Worm (Caenorhabditis elegans) whole organism, early embryonic: ENCODE results near the gene F25D1.8.

ENCODE experiments used
- B0310.2 ChIP-seq: sonication (generic microtip); optimal IDR thresholded peaks from 2 replicates; lab custom pipeline; 2016; ENCODE audit warnings: mild to moderate bottlenecking, missing genetic modification characterization, missing compliant biosample characterization
- ama-1 ChIP-seq: fragments of 150-350 bp; optimal IDR thresholded peaks from 2 replicates; lab custom pipeline; 2014
- ceh-36 ChIP-seq: sonication (generic microtip); optimal IDR thresholded peaks from 2 replicates; lab custom pipeline; 2016; ENCODE audit warnings: missing genetic modification characterization, inconsistent platforms, missing compliant biosample characterization
- hmg-4 ChIP-seq: fragments of 200-800 bp; sonication (Bioruptor generic); optimal IDR thresholded peaks from 2 replicates; lab custom pipeline; 2018; ENCODE audit warnings: mild to moderate bottlenecking, missing genetic modification characterization, missing compliant biosample characterization

DNA sequence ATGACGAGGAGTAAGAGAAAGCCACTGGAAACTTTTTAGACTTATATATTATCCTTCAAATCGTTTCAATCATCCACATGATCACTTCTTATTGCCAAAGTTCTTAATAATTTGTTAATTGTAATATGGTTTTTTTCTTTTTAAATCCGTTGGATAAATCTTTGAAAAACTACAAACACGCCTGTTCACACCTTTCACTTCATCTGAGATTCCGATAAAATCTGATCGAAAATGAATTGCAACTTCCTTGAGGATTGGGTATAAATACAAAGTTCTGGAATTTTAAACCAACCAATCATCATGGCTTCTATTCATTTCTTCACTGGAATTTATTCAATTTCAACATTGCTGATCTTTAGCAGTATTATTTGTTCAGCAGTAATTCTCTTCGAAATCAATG, 21.4 kb downstream of the F25D1.8 start, which contains the start of gene col-152:
- no peak for TF ChIP-seq ama-1 (lab: Kevin White, UChicago)
- TF ChIP-seq hmg-4 (GFP tag; lab: Kevin White, UChicago) = no peak
- no peak for TF ChIP-seq ceh-36 (tag; lab: Kevin White, UChicago)
- TF ChIP-seq B0310.2 = no peak
